Fruit fly (Drosophila melanogaster): Measurements from ENCODE around the gene PGRP-LE.

Gene PGRP-LE

dm6 chrX:15766395-15766866, 37.2 kb downstream of the PGRP-LE start, which contains the start of gene CG8952:
Gene CG8952, minus strand, starts transcription at chrX:15766445.
- TF ChIP-seq Clk (GFP tag; optimal IDR thresholded peaks at IDR 0.05) (no peak), kay (GFP tag; ENCODE audit: borderline replicate concordance) (peak; percentile 50), ovo (GFP tag; optimal IDR thresholded peaks at IDR 0.05) (no peak)

DNA sequence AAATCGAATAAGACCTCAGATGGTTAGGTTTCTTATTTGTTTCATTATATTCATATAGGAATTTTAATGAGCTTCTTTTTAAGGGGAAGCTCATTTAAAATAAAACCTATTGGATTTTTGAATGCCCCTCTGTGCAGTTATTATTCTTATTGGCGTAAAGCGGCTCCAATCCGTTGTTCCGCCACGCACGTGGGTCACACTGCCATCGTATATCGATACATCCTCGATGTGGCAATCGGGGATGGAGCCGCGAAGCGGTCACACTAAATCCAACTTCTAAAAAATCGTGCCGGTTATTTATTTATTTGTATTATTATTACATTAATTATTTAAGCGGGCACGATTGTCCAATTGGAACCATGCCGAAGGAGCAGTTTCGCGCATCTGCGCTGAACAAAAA, 41.0 kb downstream of the PGRP-LE start, which contains the start of gene Polr3A:
TSS of gene Polr3A (plus strand) at position 234 of the 400 bp plus-strand sequence.
- TF ChIP-seq kay (GFP tag; ENCODE audit: borderline replicate concordance) (no peak), CG7045 (GFP tag; optimal IDR thresholded peaks at IDR 0.05) (no peak), CG7101 (tag; optimal IDR thresholded peaks at IDR 0.05) (no peak), Mnt (GFP tag; optimal IDR thresholded peaks at IDR 0.05) (peak; percentile 92), CG14711 (tag; optimal IDR thresholded peaks at IDR 0.05) (no peak), bab1 (GFP tag; optimal IDR thresholded peaks at IDR 0.05) (peak; percentile 48), cic (GFP tag; optimal IDR thresholded peaks at IDR 0.05) (no peak)

DNA sequence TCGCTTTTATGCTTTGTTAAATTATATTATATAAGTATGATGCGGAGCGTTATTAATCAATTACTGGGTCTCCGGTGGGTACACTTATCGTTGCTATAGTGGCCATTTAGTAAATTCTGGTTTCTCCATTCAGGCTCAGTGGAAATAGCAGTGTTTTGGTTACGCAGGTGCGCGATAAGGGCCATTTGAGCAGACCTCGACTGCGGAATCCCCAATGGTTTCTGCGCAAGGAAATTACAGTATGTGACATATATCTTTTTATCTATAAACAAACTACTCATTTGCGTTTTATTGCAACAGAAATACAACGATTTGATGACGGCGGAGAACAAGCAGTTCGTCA, 42.4 kb downstream of the PGRP-LE start:
- no peak for TF ChIP-seq CG7045 (GFP tag; optimal IDR thresholded peaks at IDR 0.05)
- no peak for TF ChIP-seq cnc (optimal IDR thresholded peaks at IDR 0.05)
- TF ChIP-seq CG14711 (tag; optimal IDR thresholded peaks at IDR 0.05), result no peak
- no peak for TF ChIP-seq CG1620 (GFP tag; optimal IDR thresholded peaks at IDR 0.05)
- no peak for TF ChIP-seq Crg-1 (GFP tag; optimal IDR thresholded peaks at IDR 0.05)
- TF ChIP-seq Clk (GFP tag; optimal IDR thresholded peaks at IDR 0.05), result no peak
- no peak for TF ChIP-seq tj (GFP tag; optimal IDR thresholded peaks at IDR 0.05)
- TF ChIP-seq kay (GFP tag; ENCODE audit: borderline replicate concordance), result peak; percentile 45
- TF ChIP-seq Mnt (GFP tag; optimal IDR thresholded peaks at IDR 0.05), result peak; percentile 23
- no peak for TF ChIP-seq CG11617 (GFP tag; optimal IDR thresholded peaks at IDR 0.05)
- TF ChIP-seq CG7101 (tag; optimal IDR thresholded peaks at IDR 0.05), result no peak
- TF ChIP-seq bab1 (GFP tag; optimal IDR thresholded peaks at IDR 0.05), result no peak
- TF ChIP-seq cic (GFP tag; optimal IDR thresholded peaks at IDR 0.05), result no peak
- TF ChIP-seq CG33017 (tag; optimal IDR thresholded peaks at IDR 0.05), result no peak
- TF ChIP-seq ovo (GFP tag; optimal IDR thresholded peaks at IDR 0.05), result no peak
- TF ChIP-seq Hr96 (GFP tag; optimal IDR thresholded peaks at IDR 0.05), result no peak

- TF ChIP-seq toe (GFP tag; optimal IDR thresholded peaks at IDR 0.05) (no peak), CG12768 (GFP tag; optimal IDR thresholded peaks at IDR 0.05) (no peak), bab1 (GFP tag; optimal IDR thresholded peaks at IDR 0.05) (peak; percentile 6), CG14711 (tag; optimal IDR thresholded peaks at IDR 0.05) (no peak), pad (GFP tag; optimal IDR thresholded peaks at IDR 0.05) (peak; percentile 3), CG5204 (GFP tag; optimal IDR thresholded peaks at IDR 0.05) (no peak), Clk (GFP tag; optimal IDR thresholded peaks at IDR 0.05) (no peak), CG7101 (tag; optimal IDR thresholded peaks at IDR 0.05) (no peak), CG7045 (GFP tag; optimal IDR thresholded peaks at IDR 0.05) (no peak), cic (GFP tag; optimal IDR thresholded peaks at IDR 0.05) (no peak), tj (GFP tag; optimal IDR thresholded peaks at IDR 0.05) (no peak), CG11617 (GFP tag; optimal IDR thresholded peaks at IDR 0.05) (no peak), Hr96 (GFP tag; optimal IDR thresholded peaks at IDR 0.05) (no peak), CG1620 (GFP tag; optimal IDR thresholded peaks at IDR 0.05) (no peak), kay (GFP tag; ENCODE audit: borderline replicate concordance) (peak; percentile 97)
Measured at dm6 chrX:15760447-15761297, 43.0 kb downstream of the PGRP-LE start, which contains the start of the genes Graf and mRpL3. Gene Graf, minus strand, starts transcription at chrX:15760733. Gene mRpL3, plus strand, starts transcription at chrX:15761248.

DNA sequence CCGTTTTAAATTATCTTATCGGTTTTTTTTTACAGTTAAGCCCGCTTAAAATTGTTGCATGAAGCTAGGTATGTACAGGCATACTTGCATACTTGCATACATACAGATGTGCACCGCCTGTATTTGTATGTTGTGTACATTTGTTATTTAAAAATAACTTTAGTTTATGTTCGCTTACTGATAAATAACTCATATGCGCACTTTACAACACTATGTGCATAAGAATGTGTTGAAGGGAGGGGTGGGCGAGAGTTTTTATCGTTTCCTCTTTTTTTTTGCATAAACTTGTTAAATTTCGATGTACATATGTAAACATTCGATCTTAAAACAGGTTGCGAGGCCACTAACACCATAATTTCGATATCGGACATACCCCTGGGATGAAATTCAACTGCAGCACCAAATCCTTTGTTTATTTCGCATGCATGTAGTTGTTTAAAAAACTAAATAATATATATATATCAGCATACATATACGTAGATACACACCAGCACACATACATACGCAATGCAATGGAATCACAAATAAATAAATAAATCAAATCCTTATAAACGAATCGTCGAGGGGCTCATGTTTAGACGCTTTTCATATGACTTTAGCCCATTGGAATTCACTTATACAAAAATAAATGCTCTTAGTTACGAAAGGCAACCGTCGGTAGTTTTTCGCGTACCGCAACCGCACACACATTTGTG, 43.8 kb downstream of the PGRP-LE start:
- peak; percentile 27 for TF ChIP-seq tj (GFP tag; optimal IDR thresholded peaks at IDR 0.05)
- no peak for TF ChIP-seq bab1 (GFP tag; optimal IDR thresholded peaks at IDR 0.05)

- TF ChIP-seq cic (GFP tag; optimal IDR thresholded peaks at IDR 0.05) (peak; percentile 26), CG7101 (tag; optimal IDR thresholded peaks at IDR 0.05) (peak; percentile 32), Crg-1 (GFP tag; optimal IDR thresholded peaks at IDR 0.05) (peak; percentile 5), kay (GFP tag; ENCODE audit: borderline replicate concordance) (peak; percentile 47), cnc (optimal IDR thresholded peaks at IDR 0.05) (no peak), Mnt (GFP tag; optimal IDR thresholded peaks at IDR 0.05) (peak; percentile 22), pad (GFP tag; optimal IDR thresholded peaks at IDR 0.05) (no peak)
Measured at dm6 chrX:15758692-15759240, 44.9 kb downstream of the PGRP-LE start.

Measured in whole organism, adult.